Fruit fly (Drosophila melanogaster): ENCODE results near the gene Asciz.

The Asciz gene

DNA sequence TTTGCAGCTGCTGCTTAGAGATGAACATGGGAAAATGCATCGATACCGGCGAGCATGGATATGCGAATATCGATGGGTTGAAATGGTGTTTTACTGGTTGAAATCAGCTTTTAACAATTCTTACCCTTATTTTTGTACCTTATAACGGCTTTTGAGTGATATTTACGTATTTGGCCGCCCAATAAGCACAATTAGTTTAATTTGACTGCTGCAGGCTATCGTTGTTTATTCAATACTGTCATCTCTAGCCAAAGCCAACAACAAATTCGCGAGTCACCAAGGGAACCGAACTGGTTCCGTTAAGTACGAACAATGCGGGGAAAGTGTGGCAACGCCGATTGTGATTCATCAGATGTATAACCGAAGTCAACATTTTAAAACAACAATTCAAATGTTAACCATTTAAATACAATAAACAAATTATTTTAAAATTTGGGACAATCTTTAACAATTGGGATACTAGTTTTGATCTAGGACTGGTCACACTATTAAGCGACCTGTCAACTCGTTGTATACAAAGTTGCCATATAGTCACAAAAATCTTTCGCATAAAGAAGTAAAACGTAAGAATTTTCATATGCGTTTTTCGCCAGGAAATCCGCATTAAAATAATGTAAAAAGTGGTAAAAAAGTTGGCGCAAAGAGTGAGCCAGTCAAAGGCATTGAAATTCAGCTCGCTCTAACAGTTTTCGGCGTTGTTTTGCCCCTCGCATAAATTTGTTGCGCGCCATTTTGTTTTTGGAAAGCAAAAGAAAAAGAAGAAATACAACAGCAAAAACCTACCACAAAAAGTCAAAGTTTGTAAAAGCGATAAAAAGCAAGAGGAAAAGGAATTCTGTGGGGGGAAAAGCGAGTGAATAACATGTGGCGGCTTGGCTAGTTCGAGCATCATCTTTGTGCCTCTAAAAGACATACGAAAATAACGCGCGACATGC is 17.7 kb downstream of the Asciz start, which contains the start of the genes Usp5 and BtbVII (continued):
- TF ChIP-seq Atf-2 (GFP tag; optimal IDR thresholded peaks at IDR 0.05), result peak; percentile 10
- TF ChIP-seq dmrt99B (tag; optimal IDR thresholded peaks at IDR 0.05), result no peak
- peak; percentile 62 for TF ChIP-seq CG17829 (tag; optimal IDR thresholded peaks at IDR 0.05)
- TF ChIP-seq Atf6 (GFP tag; IDR thresholded peaks at IDR 0.05), result peak; percentile 43; the same call in 1 of the 2 replicates
- TF ChIP-seq Dll (GFP tag; IDR thresholded peaks at IDR 0.05; ENCODE audit: partially characterized antibody), result peak; percentile 100
- peak; percentile 59 for TF ChIP-seq Xbp1 (GFP tag; optimal IDR thresholded peaks at IDR 0.05)
- TF ChIP-seq bbx (GFP tag; IDR thresholded peaks at IDR 0.05; ENCODE audit: partially characterized antibody), result peak; percentile 91
- TF ChIP-seq CG6813 (GFP tag; optimal IDR thresholded peaks at IDR 0.05), result no peak
- TF ChIP-seq lbe (GFP tag; optimal IDR thresholded peaks at IDR 0.05), result peak; percentile 4
- TF ChIP-seq CG12744 (GFP tag; optimal IDR thresholded peaks at IDR 0.05), result peak; percentile 26
- peak; percentile 50 for TF ChIP-seq CG10147 (GFP tag; optimal IDR thresholded peaks at IDR 0.05)
- TF ChIP-seq CG3847 (GFP tag; IDR thresholded peaks at IDR 0.05), result peak; percentile 68
- TF ChIP-seq MESR4 (GFP tag; optimal IDR thresholded peaks at IDR 0.05), result peak; percentile 56
- TF ChIP-seq Neu2 (GFP tag; optimal IDR thresholded peaks at IDR 0.05; ENCODE audit: borderline replicate concordance), result no peak
- TF ChIP-seq ken (GFP tag; IDR thresholded peaks at IDR 0.05), result no peak
- peak; percentile 59 for TF ChIP-seq grau (tag; optimal IDR thresholded peaks at IDR 0.05)
- TF ChIP-seq CG17359 (tag; optimal IDR thresholded peaks at IDR 0.05), result peak; percentile 34
- TF ChIP-seq vfl (GFP tag; optimal IDR thresholded peaks at IDR 0.05), result peak; percentile 51
- TF ChIP-seq CG6175 (GFP tag; IDR thresholded peaks at IDR 0.05), result no peak
- TF ChIP-seq E2f2 (GFP tag; IDR thresholded peaks at IDR 0.05), result peak; percentile 49; the same call in 1 of the 2 replicates
- peak; percentile 60 for TF ChIP-seq dm (GFP tag; optimal IDR thresholded peaks at IDR 0.05)
- peak; percentile 65; the same call in 2 of the 4 replicates for TF ChIP-seq Gug (GFP tag; IDR thresholded peaks at IDR 0.05)
- TF ChIP-seq CG3407 (GFP tag; optimal IDR thresholded peaks at IDR 0.05), result no peak
- TF ChIP-seq CG3163 (GFP tag; optimal IDR thresholded peaks at IDR 0.05), result peak; percentile 18
- no peak for TF ChIP-seq CG43689 (GFP tag; IDR thresholded peaks at IDR 0.05)
- peak; percentile 50 for TF ChIP-seq pum (GFP tag; optimal IDR thresholded peaks at IDR 0.05)
- peak; percentile 55 for TF ChIP-seq dmrt11E (tag; optimal IDR thresholded peaks at IDR 0.05)
- TF ChIP-seq bcd (GFP tag; optimal IDR thresholded peaks at IDR 0.05), result peak; percentile 37
- peak; percentile 53 for TF ChIP-seq gro (GFP tag; optimal IDR thresholded peaks at IDR 0.05)
- peak; percentile 98 for TF ChIP-seq phol (tag; optimal IDR thresholded peaks at IDR 0.05)
- peak; percentile 100 for TF ChIP-seq CG15514 (GFP tag; optimal IDR thresholded peaks at IDR 0.05)
- TF ChIP-seq crc (GFP tag; optimal IDR thresholded peaks at IDR 0.05), result peak; percentile 22
- TF ChIP-seq ttk (GFP tag; IDR thresholded peaks at IDR 0.05), result no peak
- TF ChIP-seq toy (GFP tag; IDR thresholded peaks at IDR 0.05), result no peak
- peak; percentile 17 for TF ChIP-seq CG16815 (GFP tag; optimal IDR thresholded peaks at IDR 0.05)
- TF ChIP-seq CG12659 (GFP tag; optimal IDR thresholded peaks at IDR 0.05), result peak; percentile 65
- peak; percentile 75 for TF ChIP-seq CG13894 (tag; optimal IDR thresholded peaks at IDR 0.05)
- no peak for TF ChIP-seq CG3838 (GFP tag; optimal IDR thresholded peaks at IDR 0.05)
- TF ChIP-seq insv (GFP tag; optimal IDR thresholded peaks at IDR 0.05), result peak in 1 of 2 experiments; percentile 11
- peak; percentile 4 for TF ChIP-seq CG18619 (GFP tag; optimal IDR thresholded peaks at IDR 0.05)
- no peak for TF ChIP-seq CG7928 (GFP tag; optimal IDR thresholded peaks at IDR 0.05)
- TF ChIP-seq tin (GFP tag; optimal IDR thresholded peaks at IDR 0.05), result peak; percentile 63
- TF ChIP-seq Nf-YB (GFP tag; optimal IDR thresholded peaks at IDR 0.05), result peak; percentile 34
- peak; percentile 61 for TF ChIP-seq CG3065 (GFP tag; optimal IDR thresholded peaks at IDR 0.05)
- 0 out of 2 replicates have a peak, but pooled peaks have one; percentile 19 for TF ChIP-seq onecut (GFP tag; IDR thresholded peaks at IDR 0.05)
- TF ChIP-seq Hsf (GFP tag; optimal IDR thresholded peaks at IDR 0.05), result peak; percentile 76
- no peak for TF ChIP-seq cas (GFP tag; IDR thresholded peaks at IDR 0.05)
- TF ChIP-seq sd (tag; optimal IDR thresholded peaks at IDR 0.05), result peak; percentile 18
